Fruit fly (Drosophila melanogaster): Measurements from ENCODE around the gene tmod.

- no peak for TF ChIP-seq EcR (GFP tag; optimal IDR thresholded peaks at IDR 0.05)
- TF ChIP-seq pan (optimal IDR thresholded peaks at IDR 0.05) = no peak
- TF ChIP-seq Dll (optimal IDR thresholded peaks at IDR 0.05) = no peak
- TF ChIP-seq psq (optimal IDR thresholded peaks at IDR 0.05) = no peak
- no peak for TF ChIP-seq usp (GFP tag; optimal IDR thresholded peaks at IDR 0.05)
- TF ChIP-seq CG8478 (optimal IDR thresholded peaks at IDR 0.05) = no peak
These were observed 32.1 kb downstream of the tmod start for dm6 chr3R:30564479-30564878.
